Worm (Caenorhabditis elegans): ENCODE data around the gene nas-23.

nas-23 gene

DNA sequence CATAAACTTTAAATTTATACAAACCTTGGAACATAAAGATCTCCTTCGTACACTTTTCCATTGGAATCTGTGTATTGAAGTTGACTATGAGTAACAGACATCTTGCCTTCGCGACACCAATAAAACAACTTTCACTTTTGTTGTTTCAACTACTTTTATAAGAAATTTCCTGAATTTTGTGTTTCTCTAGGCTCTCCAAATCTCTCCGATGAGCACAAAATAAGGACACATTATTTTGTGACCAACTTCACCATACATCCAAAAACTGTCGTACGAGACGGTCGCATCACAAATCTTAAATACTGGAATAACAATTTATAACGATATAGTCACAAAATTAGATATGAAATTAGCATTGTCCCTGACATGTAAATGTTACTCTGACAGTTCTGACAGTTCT is 34.8 kb downstream of the nas-23 start, which contains the start of gene D1022.5:
Gene D1022.5, minus strand, starts transcription at position 101 of the 400 bp plus-strand sequence.
- TF ChIP-seq scrt-1 (GFP tag; IDR thresholded peaks at IDR 0.05) (no peak), hmbx-1 (tag; optimal IDR thresholded peaks at IDR 0.05) (no peak), ama-1 (optimal IDR thresholded peaks at IDR 0.05) (no peak), hnd-1 (tag; optimal IDR thresholded peaks at IDR 0.05) (no peak), ceh-13 (GFP tag; optimal IDR thresholded peaks at IDR 0.05) (no peak), flt-1 (GFP tag; IDR thresholded peaks at IDR 0.05) (no peak), B0310.2 (tag; optimal IDR thresholded peaks at IDR 0.05) (no peak), ceh-36 (tag; optimal IDR thresholded peaks at IDR 0.05) (no peak), tbx-11 (GFP tag; IDR thresholded peaks at IDR 0.05) (no peak), tra-4 (tag; optimal IDR thresholded peaks at IDR 0.05) (no peak)

DNA sequence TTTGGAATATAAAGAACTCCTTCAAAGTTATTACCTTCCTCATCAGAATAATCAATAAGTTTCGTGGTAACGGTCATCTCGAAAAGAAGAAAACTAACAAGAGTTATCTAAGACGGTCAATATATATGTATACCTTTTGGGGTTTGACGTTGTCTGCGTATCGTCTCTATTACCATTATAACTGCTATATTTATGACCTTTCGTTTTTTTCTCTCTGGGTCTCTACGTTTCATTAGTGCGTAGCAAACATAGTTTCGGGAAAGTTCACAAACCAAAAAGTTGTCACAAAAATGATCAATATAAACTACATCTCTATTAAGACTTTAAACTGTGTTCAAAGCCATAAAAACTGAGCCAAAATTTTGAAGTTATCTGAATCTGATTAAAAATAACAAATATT is 36.3 kb downstream of the nas-23 start, which contains the start of gene D1022.4:
Gene D1022.4, minus strand, starts transcription at position 83 of the 400 bp plus-strand sequence.
- no peak for TF ChIP-seq sea-1 (GFP tag; conservative IDR thresholded peaks at IDR 0.05)
- no peak for TF ChIP-seq ama-1 (optimal IDR thresholded peaks at IDR 0.05)
- TF ChIP-seq hnd-1 (tag; optimal IDR thresholded peaks at IDR 0.05), result no peak
- TF ChIP-seq tbx-37 (GFP tag; conservative IDR thresholded peaks at IDR 0.05), result no peak
- no peak for TF ChIP-seq ceh-13 (GFP tag; optimal IDR thresholded peaks at IDR 0.05)
- TF ChIP-seq F13C5.2 (tag; optimal IDR thresholded peaks at IDR 0.05), result no peak
- TF ChIP-seq B0310.2 (tag; optimal IDR thresholded peaks at IDR 0.05), result no peak
- no peak for TF ChIP-seq pes-1 (GFP tag; IDR thresholded peaks at IDR 0.05)
- no peak for TF ChIP-seq scrt-1 (GFP tag; IDR thresholded peaks at IDR 0.05)

DNA sequence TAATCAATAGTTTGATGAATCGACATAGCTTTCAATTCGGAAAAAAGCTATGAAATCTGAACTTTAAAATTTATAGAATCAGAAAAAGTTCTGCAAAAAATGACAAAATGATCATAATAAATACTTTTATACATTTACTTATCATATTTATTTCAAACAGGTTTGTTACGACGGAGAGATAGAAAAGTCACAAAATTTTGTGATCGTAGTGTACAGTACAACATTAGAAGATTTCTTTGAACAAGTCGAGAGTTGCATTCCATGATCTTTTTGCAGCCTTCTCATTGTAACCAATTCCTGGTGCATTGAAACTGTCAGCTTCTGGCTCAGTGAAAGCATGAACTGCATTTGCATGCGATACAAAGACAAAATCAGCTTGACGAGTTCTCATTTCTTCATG is 37.3 kb downstream of the nas-23 start, which contains the start of gene D1022.3:
Gene D1022.3, minus strand, starts transcription at position 101 of the 400 bp plus-strand sequence.
- no peak for TF ChIP-seq hnd-1 (tag; optimal IDR thresholded peaks at IDR 0.05)
- TF ChIP-seq ceh-13 (GFP tag; optimal IDR thresholded peaks at IDR 0.05), result no peak
- TF ChIP-seq tbx-11 (GFP tag; IDR thresholded peaks at IDR 0.05), result no peak
- TF ChIP-seq tra-4 (tag; optimal IDR thresholded peaks at IDR 0.05), result no peak
- TF ChIP-seq scrt-1 (GFP tag; IDR thresholded peaks at IDR 0.05), result no peak
- TF ChIP-seq ama-1 (optimal IDR thresholded peaks at IDR 0.05), result no peak
- no peak for TF ChIP-seq flt-1 (GFP tag; IDR thresholded peaks at IDR 0.05)
- TF ChIP-seq hmbx-1 (tag; optimal IDR thresholded peaks at IDR 0.05), result no peak
- TF ChIP-seq ceh-36 (tag; optimal IDR thresholded peaks at IDR 0.05), result no peak
- TF ChIP-seq aly-1 (tag; optimal IDR thresholded peaks at IDR 0.05), result no peak
- TF ChIP-seq ets-7 (tag; optimal IDR thresholded peaks at IDR 0.05), result no peak
- TF ChIP-seq pes-1 (GFP tag; IDR thresholded peaks at IDR 0.05), result no peak
- TF ChIP-seq tbx-37 (GFP tag; conservative IDR thresholded peaks at IDR 0.05), result no peak
- no peak for TF ChIP-seq F13C5.2 (tag; optimal IDR thresholded peaks at IDR 0.05)
- TF ChIP-seq hmg-4 (GFP tag; optimal IDR thresholded peaks at IDR 0.05), result no peak
- no peak for TF ChIP-seq sea-1 (GFP tag; conservative IDR thresholded peaks at IDR 0.05)
- no peak for TF ChIP-seq B0310.2 (tag; optimal IDR thresholded peaks at IDR 0.05)

All from whole organism, early embryonic.